Fruit fly (Drosophila melanogaster): ENCODE data around the gene CG13300.

The CG13300 gene

DNA sequence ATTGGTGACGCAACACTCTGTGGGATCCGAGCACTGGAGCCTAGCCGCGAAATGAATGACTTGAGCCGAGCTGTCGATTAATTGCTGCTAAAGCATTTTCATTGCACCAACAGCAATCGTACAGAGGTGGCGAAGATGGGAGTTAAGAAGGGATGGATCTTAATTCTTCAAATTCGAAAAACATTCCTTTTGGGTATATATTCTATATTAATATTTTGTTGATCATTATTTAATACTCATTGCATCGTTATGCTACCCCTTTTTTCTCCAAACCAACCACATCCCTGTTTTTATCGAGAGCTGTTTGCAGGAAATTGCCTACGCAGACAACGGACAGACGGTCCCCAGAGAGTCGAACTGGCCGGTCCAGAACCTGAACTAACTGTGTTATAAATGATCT is 6.3 kb upstream of the CG13300 start:
- TF ChIP-seq CG1529 (GFP tag; optimal IDR thresholded peaks at IDR 0.05) (no peak), Sox102F (GFP tag; optimal IDR thresholded peaks at IDR 0.05) (no peak), CG3281 (GFP tag; optimal IDR thresholded peaks at IDR 0.05) (no peak), CG4404 (GFP tag; IDR thresholded peaks at IDR 0.05) (peak; percentile 26; the same call in 1 of the 2 replicates), hkb (optimal IDR thresholded peaks at IDR 0.05) (no peak), hkb (GFP tag; IDR thresholded peaks at IDR 0.05) (no peak), tx (GFP tag; optimal IDR thresholded peaks at IDR 0.05) (no peak), lbe (GFP tag; optimal IDR thresholded peaks at IDR 0.05) (peak; percentile 28), CG18262 (tag; optimal IDR thresholded peaks at IDR 0.05) (peak; percentile 6), row (GFP tag; IDR thresholded peaks at IDR 0.05) (peak; percentile 15; the same call in 1 of the 3 replicates), CG10979 (tag; optimal IDR thresholded peaks at IDR 0.05) (peak; percentile 15), CG1603 (tag; optimal IDR thresholded peaks at IDR 0.05) (peak; percentile 40), CG17829 (tag; optimal IDR thresholded peaks at IDR 0.05) (peak; percentile 12), Blimp-1 (GFP tag; optimal IDR thresholded peaks at IDR 0.05) (peak; percentile 12), dmrt11E (tag; optimal IDR thresholded peaks at IDR 0.05) (peak; percentile 43), sens (GFP tag) (peak; percentile 33), Drgx (GFP tag; IDR thresholded peaks at IDR 0.05) (peak; percentile 73), vvl (GFP tag; IDR thresholded peaks at IDR 0.05) (0 out of 2 replicates have a peak, but pooled peaks have one; percentile 21), bsh (GFP tag; optimal IDR thresholded peaks at IDR 0.05) (peak; percentile 12 to 29), prd (optimal IDR thresholded peaks at IDR 0.05) (no peak), prd (GFP tag; IDR thresholded peaks at IDR 0.05) (0 out of 3 replicates have a peak, but pooled peaks have one; percentile 4), HHEX (GFP tag; optimal IDR thresholded peaks at IDR 0.05) (no peak), lola (GFP tag; optimal IDR thresholded peaks at IDR 0.05) (peak in 1 of 3 experiments; percentile 16), zfh1 (GFP tag; IDR thresholded peaks at IDR 0.05) (0 out of 3 replicates have a peak, but pooled peaks have one; percentile 19), nom (GFP tag; optimal IDR thresholded peaks at IDR 0.05) (peak; percentile 75), CG5953 (GFP tag; IDR thresholded peaks at IDR 0.05) (no peak), gem (tag; optimal IDR thresholded peaks at IDR 0.05) (peak; percentile 21), CG2712 (tag; optimal IDR thresholded peaks at IDR 0.05) (peak; percentile 14), Xrp1 (GFP tag; IDR thresholded peaks at IDR 0.05) (peak; percentile 39; the same call in 1 of the 2 replicates)

DNA sequence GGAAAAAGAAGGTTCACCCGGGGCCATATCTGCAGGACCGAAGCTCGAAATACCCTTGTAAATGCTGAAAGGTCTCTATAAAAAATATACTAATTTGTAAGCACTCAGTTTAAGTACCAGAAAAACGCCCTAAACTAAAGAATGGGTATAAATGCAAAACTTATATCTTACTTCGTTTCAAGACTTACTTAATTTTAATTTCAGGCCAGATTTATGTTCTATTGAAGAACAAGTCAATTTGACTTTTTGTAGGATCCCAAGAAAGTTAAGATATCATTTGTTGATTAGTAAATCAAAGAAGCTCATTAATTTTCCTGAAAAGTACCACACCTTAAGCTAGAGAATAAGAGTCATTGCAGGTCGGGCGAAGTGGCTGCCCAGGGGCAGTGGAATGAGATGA is 5.0 kb upstream of the CG13300 start:
- TF ChIP-seq bsh (GFP tag; optimal IDR thresholded peaks at IDR 0.05): no peak
- no peak for TF ChIP-seq Rfx (GFP tag; IDR thresholded peaks at IDR 0.05)
- no peak for TF ChIP-seq Ets97D (GFP tag; optimal IDR thresholded peaks at IDR 0.05)
- TF ChIP-seq CG8924 (tag; optimal IDR thresholded peaks at IDR 0.05): no peak
- TF ChIP-seq CkIIα-i1 (GFP tag; IDR thresholded peaks at IDR 0.05): no peak
- TF ChIP-seq Lim3 (GFP tag; IDR thresholded peaks at IDR 0.05): no peak
- no peak for TF ChIP-seq CG14441 (GFP tag; IDR thresholded peaks at IDR 0.05)
- no peak for TF ChIP-seq Hr51 (GFP tag; optimal IDR thresholded peaks at IDR 0.05)
- TF ChIP-seq CG18619 (GFP tag; optimal IDR thresholded peaks at IDR 0.05): no peak
- no peak for TF ChIP-seq CG11085 (GFP tag; IDR thresholded peaks at IDR 0.05)
- no peak for TF ChIP-seq lola (GFP tag; optimal IDR thresholded peaks at IDR 0.05)
- TF ChIP-seq wor (GFP tag; IDR thresholded peaks at IDR 0.05): no peak
- TF ChIP-seq jumu (GFP tag; optimal IDR thresholded peaks at IDR 0.05): no peak
- no peak for TF ChIP-seq CG2875 (GFP tag; optimal IDR thresholded peaks at IDR 0.05)
- no peak for TF ChIP-seq Ptx1 (GFP tag; IDR thresholded peaks at IDR 0.05)
- no peak for TF ChIP-seq pb (GFP tag; optimal IDR thresholded peaks at IDR 0.05)
- TF ChIP-seq CG10209 (GFP tag; optimal IDR thresholded peaks at IDR 0.05): no peak
- TF ChIP-seq Max (GFP tag; optimal IDR thresholded peaks at IDR 0.05): no peak
- no peak for TF ChIP-seq CG17829 (tag; optimal IDR thresholded peaks at IDR 0.05)
